Fruit fly (Drosophila melanogaster): Measurements from ENCODE around the gene Vps52.

The Vps52 gene

dm6 chr2L:5493907-5494404, 29.7 kb downstream of the Vps52 start:
- no peak for TF ChIP-seq noc (tag; optimal IDR thresholded peaks at IDR 0.05)

DNA sequence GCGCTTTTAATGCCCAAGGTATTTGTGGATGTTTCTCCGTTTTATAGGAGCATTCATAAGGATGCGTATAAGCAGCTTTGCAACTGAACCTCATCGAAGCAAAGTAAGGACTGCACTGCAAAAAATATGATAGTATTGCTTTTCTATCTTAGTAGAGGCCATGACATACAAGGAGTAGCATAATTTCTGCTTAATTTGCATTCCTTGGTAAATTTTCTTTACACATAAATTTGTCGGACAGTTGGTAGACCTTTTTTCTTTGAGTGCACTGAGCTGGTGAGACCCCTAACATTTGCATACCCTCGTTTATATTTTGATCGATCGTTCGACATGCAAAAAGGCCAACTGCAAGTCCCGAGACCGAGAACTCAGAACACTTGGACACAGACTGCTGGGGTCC, 30.8 kb downstream of the Vps52 start:
- TF ChIP-seq noc (tag; optimal IDR thresholded peaks at IDR 0.05): no peak

dm6 chr2L:5491220-5491619, 32.5 kb downstream of the Vps52 start:
- TF ChIP-seq noc (tag; optimal IDR thresholded peaks at IDR 0.05): no peak

DNA sequence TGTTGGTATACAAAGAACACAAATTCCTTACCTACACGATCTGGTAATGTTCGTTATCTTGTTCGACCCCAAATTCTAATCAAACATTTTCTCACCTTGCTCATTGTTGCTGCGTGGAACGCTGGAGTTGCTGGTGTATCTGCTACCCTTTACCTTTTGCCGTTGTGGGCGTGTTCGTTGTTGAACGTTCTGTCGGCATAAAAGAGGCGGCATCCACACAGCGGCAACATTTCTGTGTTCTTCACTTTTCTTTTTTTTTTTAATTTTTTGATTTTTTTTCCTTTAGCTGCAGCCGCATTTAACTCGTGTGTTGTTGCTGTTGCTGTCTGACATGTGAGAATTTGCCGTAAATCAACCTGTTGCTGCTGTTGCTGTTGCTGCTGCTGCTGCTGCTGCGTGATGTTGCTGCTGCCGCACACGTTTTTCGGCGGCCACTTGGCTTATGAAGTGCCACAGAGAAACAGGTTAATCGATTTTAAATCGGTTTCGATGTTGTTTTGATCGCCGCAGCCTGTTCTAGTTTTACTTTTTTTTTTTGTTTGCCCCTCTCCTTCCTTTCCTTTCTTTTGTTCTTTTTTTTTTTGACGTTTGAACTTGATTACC, 33.8 kb downstream of the Vps52 start:
- no peak for TF ChIP-seq noc (tag; optimal IDR thresholded peaks at IDR 0.05)

DNA sequence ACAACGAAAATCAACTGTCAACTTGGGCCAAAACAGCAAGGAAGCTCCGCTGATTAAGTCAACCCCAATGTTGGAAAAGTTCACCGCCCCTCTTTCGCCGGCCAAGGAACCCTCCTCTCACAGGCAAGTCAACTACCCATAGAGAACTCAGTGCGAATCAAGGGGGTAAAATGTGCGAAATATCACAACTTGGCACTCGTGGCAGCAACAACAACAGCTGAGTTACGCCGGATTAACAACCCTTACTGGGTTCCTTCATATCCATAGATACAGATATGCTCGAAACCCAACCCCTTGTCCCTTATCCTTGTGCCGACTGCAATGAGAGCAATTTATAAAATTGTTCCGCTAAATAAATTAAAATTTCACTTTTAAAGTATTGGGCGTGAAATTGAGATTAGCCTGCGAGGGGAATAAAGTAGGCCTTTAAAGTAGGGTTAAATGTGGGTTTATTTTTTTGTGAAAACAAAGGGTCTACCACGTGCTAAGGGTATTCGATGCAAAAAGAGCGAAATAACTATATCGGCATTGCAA, 34.5 kb downstream of the Vps52 start:
- TF ChIP-seq noc (tag; optimal IDR thresholded peaks at IDR 0.05): no peak

DNA sequence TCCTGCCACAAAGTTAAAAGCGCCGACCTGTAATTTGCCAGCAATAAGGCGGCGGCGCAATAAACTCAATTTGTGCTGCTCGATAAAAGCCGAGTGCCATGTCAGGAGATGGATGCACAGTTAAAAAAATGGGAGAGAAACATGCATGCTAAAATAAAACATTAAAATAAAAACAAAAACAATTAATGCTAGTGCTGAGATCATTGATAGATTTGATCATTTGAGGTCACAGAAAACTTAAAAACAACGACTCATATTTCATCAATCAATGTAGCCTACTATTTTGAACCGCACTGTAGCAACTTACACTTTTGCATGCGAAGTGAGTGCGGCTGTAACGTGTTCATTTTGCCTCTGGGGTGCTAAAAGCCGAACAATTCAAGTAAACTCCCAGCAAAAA, 40.6 kb downstream of the Vps52 start:
- TF ChIP-seq noc (tag; optimal IDR thresholded peaks at IDR 0.05): no peak

dm6 chr2L:5479971-5480370, 43.7 kb downstream of the Vps52 start:
- no peak for TF ChIP-seq noc (tag; optimal IDR thresholded peaks at IDR 0.05)

DNA sequence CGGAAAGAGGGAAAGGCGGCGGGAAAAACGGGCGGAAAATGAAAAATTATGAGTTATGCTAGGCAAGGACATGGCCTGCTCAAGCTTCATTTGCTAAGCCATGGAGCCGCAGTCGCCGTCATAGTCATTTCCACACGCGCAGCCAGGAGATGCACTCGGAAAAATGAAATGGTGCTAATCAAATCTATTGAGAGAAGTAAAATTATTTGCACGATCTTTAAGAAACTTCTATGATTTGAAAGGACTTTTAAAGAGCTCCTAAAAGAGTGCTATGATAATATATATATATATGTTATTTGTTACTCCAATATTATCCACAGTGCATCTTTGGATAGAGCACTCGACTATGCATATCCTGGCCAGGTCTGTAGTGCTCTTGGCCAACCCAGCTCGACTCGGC, 44.6 kb downstream of the Vps52 start:
- TF ChIP-seq noc (tag; optimal IDR thresholded peaks at IDR 0.05): no peak

DNA sequence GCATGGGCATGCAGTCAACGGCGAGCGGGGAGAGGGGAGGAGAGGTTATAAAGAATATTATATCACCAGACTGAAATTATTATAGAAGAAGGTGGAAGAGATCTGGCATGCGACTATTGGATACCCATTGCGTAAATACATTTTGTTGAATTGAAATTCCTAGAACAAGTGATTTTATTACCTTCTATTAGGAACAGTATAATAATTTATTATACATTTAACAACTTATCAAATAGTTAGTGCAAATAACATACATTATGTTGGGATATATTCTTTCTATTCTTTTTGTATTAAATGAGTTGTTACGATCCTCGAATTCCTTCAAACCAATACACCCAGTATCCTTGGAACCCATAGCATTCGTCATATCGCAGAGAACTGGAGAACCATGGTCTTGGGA, 45.4 kb downstream of the Vps52 start:
- no peak for TF ChIP-seq noc (tag; optimal IDR thresholded peaks at IDR 0.05)

- peak; percentile 48 for TF ChIP-seq noc (tag; optimal IDR thresholded peaks at IDR 0.05)
Measured at dm6 chr2L:5476699-5477098, 47.0 kb downstream of the Vps52 start.

DNA sequence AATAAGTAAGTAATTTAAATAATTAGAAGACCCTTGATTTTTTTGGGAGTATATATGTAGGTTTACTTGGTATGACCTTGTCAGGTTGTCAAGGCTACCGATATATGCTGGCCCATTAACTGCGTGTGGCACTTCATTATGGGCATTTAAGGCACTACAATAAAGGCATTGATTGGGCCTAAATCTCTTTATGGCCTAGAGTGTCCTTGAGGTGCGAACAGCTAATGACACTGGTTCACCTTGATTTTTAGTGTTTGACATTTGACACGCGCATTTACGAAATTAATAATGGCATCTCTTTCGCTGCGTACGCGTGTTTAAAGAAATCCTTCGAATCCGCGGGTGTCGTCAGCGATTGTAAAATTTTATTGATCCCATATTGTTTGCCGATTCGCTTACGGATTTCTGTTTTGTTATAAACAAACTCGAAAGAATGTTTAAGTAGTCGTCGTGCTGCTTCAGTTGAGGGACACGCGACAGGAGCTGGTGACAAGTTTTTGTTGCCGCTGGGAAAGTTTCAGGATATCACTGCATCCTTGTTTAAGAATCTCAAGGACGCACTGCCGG, 49.7 kb downstream of the Vps52 start:
- TF ChIP-seq noc (tag; optimal IDR thresholded peaks at IDR 0.05): no peak
